Worm (Caenorhabditis elegans) whole organism, L3 larva: ENCODE results near the gene elt-1.
A peak's percentile ranks its signal among the peaks of the same experiment; 100 is the strongest.

ENCODE experiments used
- ama-1 ChIP-seq: fragments of 150-350 bp; optimal IDR thresholded peaks from 2 replicates; lab custom pipeline; 2018
- ceh-16 ChIP-seq: sonication (generic microtip); optimal IDR thresholded peaks from 2 replicates; lab custom pipeline; 2017; ENCODE audit warnings: missing biosample characterization, missing genetic modification characterization
- ceh-28 ChIP-seq: fragments of 150-350 bp; optimal IDR thresholded peaks from 2 replicates; lab custom pipeline; 2014; ENCODE audit warnings: missing biosample characterization, missing genetic modification reagents, missing genetic modification characterization
- ceh-9 ChIP-seq: sonication (generic microtip); optimal IDR thresholded peaks from 2 replicates; lab custom pipeline; 2018; ENCODE audit warnings: missing biosample characterization, missing genetic modification characterization
- daf-12 ChIP-seq: fragments of 150-350 bp; optimal IDR thresholded peaks from 2 replicates; lab custom pipeline; 2014; ENCODE audit warnings: missing biosample characterization, missing genetic modification reagents, missing genetic modification characterization
- egl-5 ChIP-seq: fragments of 150-350 bp; optimal IDR thresholded peaks from 2 replicates; lab custom pipeline; 2017; ENCODE audit warnings: missing biosample characterization, missing genetic modification reagents, missing genetic modification characterization, inconsistent platforms
- elt-1 ChIP-seq: fragments of 150-350 bp; optimal IDR thresholded peaks from 2 replicates; lab custom pipeline; 2014; ENCODE audit warnings: missing biosample characterization, missing genetic modification characterization
- elt-2 ChIP-seq: sonication (generic microtip); optimal IDR thresholded peaks from 2 replicates; lab custom pipeline; 2016; ENCODE audit warnings: missing genetic modification reagents, mild to moderate bottlenecking, missing genetic modification characterization, missing compliant biosample characterization
- eor-1 ChIP-seq, 2 experiments: fragments of 150-350 bp; optimal IDR thresholded peaks; 2 replicates each; lab custom pipeline; 2014 to 2018; ENCODE audit warnings: missing biosample characterization in 2 of 2, missing genetic modification characterization in 2 of 2
- fkh-10 ChIP-seq: sonication (generic microtip); optimal IDR thresholded peaks from 2 replicates; lab custom pipeline; 2017; ENCODE audit warnings: missing biosample characterization, missing genetic modification reagents, missing genetic modification characterization
- fos-1 ChIP-seq: fragments of 150-350 bp; optimal IDR thresholded peaks from 2 replicates; lab custom pipeline; 2014; ENCODE audit warnings: missing biosample characterization, missing genetic modification characterization
- hmg-11 ChIP-seq: sonication (generic microtip); optimal IDR thresholded peaks from 2 replicates; lab custom pipeline; 2016; ENCODE audit warnings: missing genetic modification characterization, missing compliant biosample characterization
- jun-1 ChIP-seq: fragments of 150-350 bp; optimal IDR thresholded peaks from 2 replicates; lab custom pipeline; 2014; ENCODE audit warnings: missing biosample characterization, missing genetic modification reagents, missing genetic modification characterization
- lsy-12 ChIP-seq: sonication (generic microtip); optimal IDR thresholded peaks from 2 replicates; lab custom pipeline; 2016; ENCODE audit warnings: mild to moderate bottlenecking, missing genetic modification characterization, missing compliant biosample characterization
- mdl-1 ChIP-seq: fragments of 150-350 bp; optimal IDR thresholded peaks from 2 replicates; lab custom pipeline; 2014; ENCODE audit warnings: missing biosample characterization, missing genetic modification characterization
- nfya-1 ChIP-seq: sonication (generic microtip); optimal IDR thresholded peaks from 2 replicates; lab custom pipeline; 2017; ENCODE audit warnings: missing genetic modification characterization, mild to moderate bottlenecking, missing compliant biosample characterization, antibody characterized with exemption, moderate library complexity; ENCODE audit not compliant: insufficient read depth
- nhr-23 ChIP-seq: fragments of 150-350 bp; optimal IDR thresholded peaks from 2 replicates; lab custom pipeline; 2014; ENCODE audit warnings: missing biosample characterization, missing genetic modification reagents, missing genetic modification characterization
- nhr-237 ChIP-seq: fragments of 150-350 bp; optimal IDR thresholded peaks from 2 replicates; lab custom pipeline; 2014; ENCODE audit warnings: missing biosample characterization, missing genetic modification characterization
- nhr-25 ChIP-seq: sonication (generic microtip); optimal IDR thresholded peaks from 2 replicates; lab custom pipeline; 2017; ENCODE audit warnings: missing biosample characterization, missing genetic modification characterization
- nhr-28 ChIP-seq: fragments of 150-350 bp; optimal IDR thresholded peaks from 2 replicates; lab custom pipeline; 2014; ENCODE audit warnings: missing biosample characterization, missing genetic modification characterization
- nhr-43 ChIP-seq: sonication (generic microtip); optimal IDR thresholded peaks from 2 replicates; lab custom pipeline; 2016; ENCODE audit warnings: mild to moderate bottlenecking, missing genetic modification characterization, missing compliant biosample characterization; ENCODE audit not compliant: poor library complexity, severe bottlenecking
- nhr-76 ChIP-seq: fragments of 150-350 bp; sonication (generic microtip); optimal IDR thresholded peaks from 5 replicates; lab custom pipeline; 2014; ENCODE audit warnings: missing biosample characterization, missing genetic modification characterization
- nhr-77 ChIP-seq: fragments of 150-350 bp; optimal IDR thresholded peaks from 2 replicates; lab custom pipeline; 2014; ENCODE audit warnings: missing biosample characterization, missing genetic modification characterization
- pha-4 ChIP-seq: fragments of 150-350 bp; optimal IDR thresholded peaks from 2 replicates; lab custom pipeline; 2014; ENCODE audit warnings: missing biosample characterization, missing genetic modification reagents, missing genetic modification characterization
- snpc-4 ChIP-seq: fragments of 150-350 bp; optimal IDR thresholded peaks from 2 replicates; lab custom pipeline; 2014; ENCODE audit warnings: missing biosample characterization, missing genetic modification characterization
- unc-39 ChIP-seq: sonication (generic microtip); optimal IDR thresholded peaks from 4 replicates; lab custom pipeline; 2017; ENCODE audit warnings: missing biosample characterization, missing genetic modification characterization
- unc-62 ChIP-seq: fragments of 150-350 bp; sonication (generic microtip); optimal IDR thresholded peaks from 4 replicates; lab custom pipeline; 2014; ENCODE audit warnings: missing biosample characterization, missing genetic modification reagents, missing genetic modification characterization
- zag-1 ChIP-seq: fragments of 150-350 bp; optimal IDR thresholded peaks from 2 replicates; lab custom pipeline; 2014; ENCODE audit warnings: missing biosample characterization, missing genetic modification characterization
- ztf-4 ChIP-seq: fragments of 150-350 bp; optimal IDR thresholded peaks from 2 replicates; lab custom pipeline; 2014; ENCODE audit warnings: missing biosample characterization, missing genetic modification characterization

Gene elt-1

DNA sequence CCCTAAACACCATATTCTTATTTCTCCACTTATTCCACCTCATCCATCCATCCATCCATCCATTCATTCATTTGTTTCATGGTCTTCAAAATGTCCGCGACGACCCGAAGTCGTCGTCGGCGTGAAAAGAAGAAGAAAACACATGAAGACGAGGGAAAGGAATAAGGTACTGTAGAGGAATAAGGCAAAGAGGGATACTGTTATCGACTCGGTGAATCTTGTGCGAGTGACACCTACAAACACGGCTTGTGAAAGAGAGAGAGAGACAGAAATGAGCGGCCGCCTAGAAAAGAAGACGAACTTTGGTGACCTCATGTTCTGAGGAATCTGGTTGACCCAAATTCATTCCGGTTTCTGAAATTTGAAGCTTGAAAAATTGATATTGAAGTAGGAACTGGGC lies 5.7 kb upstream of the elt-1 start:
- TF ChIP-seq nhr-28 (tag; lab: Kevin White, UChicago) (no peak), daf-12 (tag; lab: Kevin White, UChicago) (no peak), nhr-43 (no peak), mdl-1 (tag; lab: Kevin White, UChicago) (no peak), snpc-4 (tag; lab: Kevin White, UChicago) (no peak), elt-1 (tag; lab: Kevin White, UChicago) (peak; percentile 93), ztf-4 (tag; lab: Kevin White, UChicago) (no peak), nfya-1 (tag; lab: Kevin White, UChicago) (no peak), nhr-25 (tag; lab: Kevin White, UChicago) (peak; percentile 55)

DNA sequence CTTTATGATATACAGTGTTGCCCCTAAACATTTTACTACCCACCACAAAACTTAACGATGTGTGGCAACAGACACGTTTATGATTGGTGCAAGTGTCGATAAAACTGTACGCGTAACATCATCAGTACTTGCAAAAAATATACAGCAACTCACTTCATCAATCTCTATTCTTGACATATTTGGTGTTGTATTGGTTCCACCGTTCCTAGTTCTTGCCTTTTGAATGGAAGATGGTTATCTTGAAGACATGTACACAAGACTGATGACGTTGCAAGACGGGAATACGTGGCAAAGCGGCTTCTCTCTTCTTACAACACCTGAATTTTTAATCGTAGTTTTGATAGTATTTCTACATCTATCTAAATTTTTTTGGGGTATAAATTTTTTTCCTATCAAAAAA lies 3.9 kb upstream of the elt-1 start:
- TF ChIP-seq elt-1 (tag; lab: Kevin White, UChicago) (peak; percentile 92), nhr-25 (tag; lab: Kevin White, UChicago) (peak; percentile 4), mdl-1 (tag; lab: Kevin White, UChicago) (no peak)

ce11 chrIV:9613072-9613590 lies 1.7 kb upstream of the elt-1 start:
- TF ChIP-seq ceh-9 (tag; lab: Kevin White, UChicago), result no peak
- TF ChIP-seq nhr-76, result no peak
- TF ChIP-seq elt-1 (tag; lab: Kevin White, UChicago), result peak; percentile 92
- TF ChIP-seq, all 47 proteins: peak for 1

DNA sequence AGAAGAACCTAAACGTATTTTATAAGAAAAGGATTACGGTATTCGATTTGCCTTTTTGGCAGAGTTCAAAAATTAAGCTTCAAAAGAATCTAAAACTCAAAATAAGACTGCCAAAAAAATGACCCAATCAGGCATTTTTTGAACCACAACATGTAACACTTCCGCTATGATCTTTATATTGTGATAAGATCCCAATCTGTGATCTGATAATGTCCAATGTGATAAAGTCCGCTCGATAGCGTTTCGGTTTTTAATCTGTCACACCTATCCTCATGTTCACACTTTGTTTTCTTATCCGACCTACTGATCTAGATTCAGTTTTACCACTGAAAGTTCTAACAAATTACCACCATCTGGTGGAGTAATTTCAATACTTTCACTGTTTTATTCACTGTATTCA lies 735 bp upstream of the elt-1 start:
- TF ChIP-seq zag-1 (tag; lab: Kevin White, UChicago) (no peak), elt-1 (tag; lab: Kevin White, UChicago) (peak; percentile 99), daf-12 (tag; lab: Kevin White, UChicago) (no peak), ceh-16 (no peak), nhr-77 (tag; lab: Kevin White, UChicago) (no peak), nhr-23 (tag; lab: Kevin White, UChicago) (peak; percentile 22)

DNA sequence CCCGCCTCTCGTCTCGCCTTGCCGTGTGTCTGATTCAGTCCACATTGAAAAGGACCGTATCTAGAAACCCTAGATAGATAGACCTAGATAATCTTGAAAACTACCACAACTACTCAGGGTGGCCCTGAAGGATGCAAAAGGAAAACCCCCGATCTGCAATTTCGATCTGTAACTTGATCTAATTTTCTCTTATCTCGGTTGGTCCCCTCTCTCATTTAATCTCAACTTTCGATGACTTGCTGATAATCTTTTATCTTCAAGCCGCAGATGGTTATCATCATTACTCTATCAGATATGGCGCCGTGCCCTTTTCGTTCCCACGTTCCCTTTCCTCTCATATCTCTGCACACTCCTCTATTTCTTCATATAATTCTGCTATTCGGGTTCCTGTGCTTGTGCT lies 716 bp downstream of the elt-1 start:
- TF ChIP-seq eor-1 (tag; optimal IDR thresholded peaks at IDR 0.05; lab: Kevin White, UChicago) (no peak), lsy-12 (tag; lab: Kevin White, UChicago) (peak; percentile 23), nhr-237 (tag; lab: Kevin White, UChicago) (no peak), ceh-16 (peak; percentile 47), nhr-25 (tag; lab: Kevin White, UChicago) (peak; percentile 67), pha-4 (no peak), elt-1 (tag; lab: Kevin White, UChicago) (peak; percentile 100), nhr-23 (tag; lab: Kevin White, UChicago) (peak; percentile 86), ztf-4 (tag; lab: Kevin White, UChicago) (no peak), fkh-10 (no peak)
- TF ChIP-seq, all 47 proteins: peak for 5

DNA sequence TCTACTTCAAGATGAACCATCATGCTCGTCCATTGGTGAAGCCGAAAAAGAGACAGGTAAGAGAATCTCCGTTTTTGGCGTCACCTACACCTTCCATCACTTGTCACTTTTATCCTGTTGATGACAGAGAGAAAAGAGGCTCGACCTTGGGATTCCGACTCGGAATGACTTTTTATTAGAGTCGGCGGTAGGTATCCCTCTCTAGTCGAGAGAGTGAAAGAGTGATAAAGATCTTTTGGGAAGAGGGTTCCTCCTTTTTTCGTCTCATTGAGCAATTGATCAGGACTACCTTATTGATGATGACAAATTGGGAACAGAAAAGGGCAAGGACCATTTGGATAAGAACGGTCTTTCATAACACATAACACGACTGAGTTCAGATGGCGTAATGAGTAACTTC lies 2.6 kb downstream of the elt-1 start:
- TF ChIP-seq elt-1 (tag; lab: Kevin White, UChicago) (peak; percentile 96), nhr-25 (tag; lab: Kevin White, UChicago) (no peak)
- TF ChIP-seq, all 47 proteins: peak for 1

DNA sequence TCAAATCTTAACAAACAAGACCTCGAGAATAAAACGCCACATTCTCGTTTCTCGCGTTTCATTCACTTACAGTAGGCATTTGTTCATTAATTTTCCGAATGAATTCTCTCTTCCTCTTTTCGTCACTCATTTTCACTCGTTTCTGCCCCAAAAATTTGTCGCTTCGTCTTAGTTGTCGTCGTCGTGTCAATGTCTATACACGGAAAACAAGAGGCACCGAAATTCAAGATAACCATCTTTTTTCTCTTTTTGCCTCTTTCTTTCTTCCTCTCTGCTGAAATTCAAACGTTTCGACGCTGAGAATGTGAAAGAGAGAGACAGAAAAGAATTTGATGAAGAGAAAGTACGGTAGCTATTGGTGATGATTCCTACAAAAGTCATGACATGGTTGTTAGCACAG lies 3.2 kb downstream of the elt-1 start:
- TF ChIP-seq jun-1 (tag; lab: Kevin White, UChicago), result no peak
- no peak for TF ChIP-seq elt-2 (tag; lab: Kevin White, UChicago)
- TF ChIP-seq snpc-4 (tag; lab: Kevin White, UChicago), result no peak
- no peak for TF ChIP-seq unc-62 (GFP tag; lab: Kevin White, UChicago)
- TF ChIP-seq ceh-28, result no peak
- TF ChIP-seq ama-1, result no peak
- no peak for TF ChIP-seq fos-1 (tag; lab: Kevin White, UChicago)
- no peak for TF ChIP-seq mdl-1 (tag; lab: Kevin White, UChicago)
- TF ChIP-seq nhr-23 (tag; lab: Kevin White, UChicago), result peak; percentile 9
- TF ChIP-seq pha-4, result no peak
- TF ChIP-seq nhr-25 (tag; lab: Kevin White, UChicago), result peak; percentile 61
- no peak for TF ChIP-seq hmg-11 (tag; lab: Kevin White, UChicago)
- TF ChIP-seq ztf-4 (tag; lab: Kevin White, UChicago), result no peak
- no peak for TF ChIP-seq egl-5 (tag; lab: Kevin White, UChicago)
- TF ChIP-seq unc-39 (tag; lab: Kevin White, UChicago), result no peak
- TF ChIP-seq elt-1 (tag; lab: Kevin White, UChicago), result peak; percentile 99
- TF ChIP-seq nhr-76, result no peak
